Fruit fly (Drosophila melanogaster) Kc167 (cell line): ENCODE measurements around the gene COX7AL2.

Source experiments
- Sin3A ChIP-seq: fragments of >200 bp; optimal IDR thresholded peaks from 2 replicates; lab custom pipeline; 2018; ENCODE audit warnings: missing external identifiers
- psq ChIP-seq: fragments of >200 bp; optimal IDR thresholded peaks from 2 replicates; lab custom pipeline; 2017; ENCODE audit warnings: missing external identifiers

- no peak for TF ChIP-seq psq (lab: Kevin White, UChicago)
- no peak for TF ChIP-seq Sin3A (lab: Kevin White, UChicago)
Observed at dm6 chr2L:2209002-2209401, 11.3 kb upstream of the COX7AL2 start, which contains the start of gene CG33124.
